Worm (Caenorhabditis elegans): ENCODE measurements around the gene R07B1.13.
A peak's percentile ranks its signal among the peaks of the same experiment; 100 is the strongest.

The R07B1.13 gene

DNA sequence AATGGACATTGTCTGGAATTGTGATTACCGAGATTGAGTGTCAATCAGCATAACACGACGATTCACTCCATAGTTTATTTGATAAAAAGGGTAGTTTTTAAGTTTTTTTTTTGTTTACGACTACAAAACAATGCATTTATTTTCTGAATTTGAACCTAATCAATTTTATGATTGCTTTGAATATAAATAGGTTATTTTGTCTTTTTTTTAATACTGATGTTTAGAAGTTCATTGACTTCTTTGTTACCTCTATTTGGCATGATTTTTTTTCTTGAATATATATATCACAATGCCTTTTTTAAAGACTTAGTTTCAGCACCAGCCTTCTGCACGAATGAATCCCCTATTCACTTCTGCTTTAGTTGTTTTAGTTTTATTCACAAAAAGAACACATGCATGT is at the start of gene R07B1.13:
TSS of gene R07B1.13 (plus strand) at position 301 of the 400 bp plus-strand sequence.
- TF ChIP-seq cog-1 (tag; optimal IDR thresholded peaks at IDR 0.05) = no peak
- TF ChIP-seq klf-2 (GFP tag; conservative IDR thresholded peaks at IDR 0.05) = no peak
- no peak for TF ChIP-seq ref-1 (GFP tag; conservative IDR thresholded peaks at IDR 0.05)
- no peak for TF ChIP-seq flt-1 (GFP tag; IDR thresholded peaks at IDR 0.05)
- no peak for TF ChIP-seq med-1 (GFP tag; optimal IDR thresholded peaks at IDR 0.05; ENCODE audit: insufficient read depth)
- TF ChIP-seq T22C8.4 (GFP tag; IDR thresholded peaks at IDR 0.05) = no peak
- TF ChIP-seq ztf-29 (GFP tag; IDR thresholded peaks at IDR 0.05) = no peak

- TF ChIP-seq med-1 (GFP tag; optimal IDR thresholded peaks at IDR 0.05; ENCODE audit: insufficient read depth) (no peak), cog-1 (tag; optimal IDR thresholded peaks at IDR 0.05) (no peak), flt-1 (GFP tag; IDR thresholded peaks at IDR 0.05) (no peak), tab-1 (GFP tag; IDR thresholded peaks at IDR 0.05) (no peak), T22C8.4 (GFP tag; IDR thresholded peaks at IDR 0.05) (no peak)
Measured at ce11 chrX:9822173-9822572, 47.4 kb upstream of the R07B1.13 start, which contains the start of gene dpy-22. TSS of gene dpy-22 (minus strand) at chrX:9822273.

DNA sequence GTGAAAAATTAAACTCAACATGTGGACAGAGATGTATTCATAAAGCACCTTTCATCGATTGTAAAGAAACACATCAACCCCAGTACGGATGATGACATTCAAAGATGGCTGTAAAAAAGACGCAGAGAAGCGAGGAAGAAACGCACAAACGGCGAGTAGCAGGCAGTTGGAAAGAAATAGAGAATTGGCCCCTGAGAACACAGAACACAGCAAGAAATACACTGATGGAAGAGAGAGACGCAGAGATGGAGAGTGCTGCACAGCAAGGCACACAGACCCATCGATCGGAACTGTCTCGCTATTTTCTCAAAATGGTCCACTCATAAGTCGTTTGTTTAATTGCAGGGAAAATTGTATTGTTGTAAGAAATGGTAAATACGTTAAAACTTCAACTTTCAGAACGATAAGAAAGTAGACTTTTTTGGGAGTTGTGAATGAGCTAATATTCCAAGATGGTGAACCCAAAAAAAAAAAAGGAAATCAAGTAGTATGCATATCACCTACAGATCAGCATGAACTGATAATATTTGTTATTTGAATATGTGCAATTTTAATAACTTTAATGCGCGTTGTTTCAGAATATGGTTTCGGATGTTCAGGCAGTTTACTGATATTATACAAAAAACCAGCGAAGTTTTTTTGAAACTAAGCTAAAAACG is 46.9 kb upstream of the R07B1.13 start:
- TF ChIP-seq T22C8.4 (GFP tag; IDR thresholded peaks at IDR 0.05) (peak; percentile 44; the same call in 1 of the 2 replicates), klf-2 (GFP tag; conservative IDR thresholded peaks at IDR 0.05) (no peak), tab-1 (GFP tag; IDR thresholded peaks at IDR 0.05) (no peak), med-1 (GFP tag; optimal IDR thresholded peaks at IDR 0.05; ENCODE audit: insufficient read depth) (no peak), ztf-23 (GFP tag; IDR thresholded peaks at IDR 0.05) (no peak), ref-1 (GFP tag; conservative IDR thresholded peaks at IDR 0.05) (no peak), flt-1 (GFP tag; IDR thresholded peaks at IDR 0.05) (no peak)

ce11 chrX:9831215-9831614 is 38.4 kb upstream of the R07B1.13 start, which contains the start of gene rrc-1:
TSS of gene rrc-1 (minus strand) at chrX:9831288.
- TF ChIP-seq ztf-29 (GFP tag; IDR thresholded peaks at IDR 0.05) = no peak
- no peak for TF ChIP-seq flt-1 (GFP tag; IDR thresholded peaks at IDR 0.05)
- TF ChIP-seq ztf-23 (GFP tag; IDR thresholded peaks at IDR 0.05) = no peak
- TF ChIP-seq T22C8.4 (GFP tag; IDR thresholded peaks at IDR 0.05) = no peak
- no peak for TF ChIP-seq klf-2 (GFP tag; conservative IDR thresholded peaks at IDR 0.05)
- TF ChIP-seq tab-1 (GFP tag; IDR thresholded peaks at IDR 0.05) = no peak
- TF ChIP-seq cog-1 (tag; optimal IDR thresholded peaks at IDR 0.05) = no peak
- no peak for TF ChIP-seq ref-1 (GFP tag; conservative IDR thresholded peaks at IDR 0.05)
- no peak for TF ChIP-seq med-1 (GFP tag; optimal IDR thresholded peaks at IDR 0.05; ENCODE audit: insufficient read depth)

DNA sequence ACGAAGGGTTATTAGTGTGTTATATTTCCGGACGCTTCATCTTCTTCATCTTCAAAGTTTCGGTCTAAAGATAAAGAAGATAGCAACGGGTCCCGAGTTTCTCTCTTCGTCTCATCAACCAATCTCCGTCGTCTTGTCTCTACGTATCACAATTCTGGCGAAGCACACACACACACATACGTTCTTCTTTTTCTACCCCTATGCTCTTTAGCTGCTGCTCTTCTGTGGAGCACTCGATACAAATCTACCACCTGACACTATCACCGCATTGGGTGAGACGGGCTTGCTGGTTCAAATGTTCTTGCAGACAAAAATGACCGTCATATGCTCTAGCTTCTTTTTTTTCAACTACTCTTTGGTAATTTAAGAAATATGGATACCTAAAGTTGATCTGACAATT is 37.3 kb upstream of the R07B1.13 start:
- TF ChIP-seq cog-1 (tag; optimal IDR thresholded peaks at IDR 0.05) = no peak
- no peak for TF ChIP-seq tab-1 (GFP tag; IDR thresholded peaks at IDR 0.05)
- TF ChIP-seq ztf-29 (GFP tag; IDR thresholded peaks at IDR 0.05) = no peak
- TF ChIP-seq T22C8.4 (GFP tag; IDR thresholded peaks at IDR 0.05) = no peak

ce11 chrX:9837989-9838541 is 31.6 kb upstream of the R07B1.13 start, which contains the start of gene ipla-2:
TSS of gene ipla-2 (minus strand) at chrX:9838039.
- TF ChIP-seq klf-2 (GFP tag; conservative IDR thresholded peaks at IDR 0.05) (no peak), cog-1 (tag; optimal IDR thresholded peaks at IDR 0.05) (peak; percentile 7)

- TF ChIP-seq klf-2 (GFP tag; conservative IDR thresholded peaks at IDR 0.05) (no peak), ref-1 (GFP tag; conservative IDR thresholded peaks at IDR 0.05) (no peak), tab-1 (GFP tag; IDR thresholded peaks at IDR 0.05) (no peak), ztf-23 (GFP tag; IDR thresholded peaks at IDR 0.05) (no peak), ztf-29 (GFP tag; IDR thresholded peaks at IDR 0.05) (no peak), med-1 (GFP tag; optimal IDR thresholded peaks at IDR 0.05; ENCODE audit: insufficient read depth) (no peak), flt-1 (GFP tag; IDR thresholded peaks at IDR 0.05) (no peak), T22C8.4 (GFP tag; IDR thresholded peaks at IDR 0.05) (no peak), cog-1 (tag; optimal IDR thresholded peaks at IDR 0.05) (no peak)
Measured at ce11 chrX:9840864-9841263, 28.8 kb upstream of the R07B1.13 start.

DNA sequence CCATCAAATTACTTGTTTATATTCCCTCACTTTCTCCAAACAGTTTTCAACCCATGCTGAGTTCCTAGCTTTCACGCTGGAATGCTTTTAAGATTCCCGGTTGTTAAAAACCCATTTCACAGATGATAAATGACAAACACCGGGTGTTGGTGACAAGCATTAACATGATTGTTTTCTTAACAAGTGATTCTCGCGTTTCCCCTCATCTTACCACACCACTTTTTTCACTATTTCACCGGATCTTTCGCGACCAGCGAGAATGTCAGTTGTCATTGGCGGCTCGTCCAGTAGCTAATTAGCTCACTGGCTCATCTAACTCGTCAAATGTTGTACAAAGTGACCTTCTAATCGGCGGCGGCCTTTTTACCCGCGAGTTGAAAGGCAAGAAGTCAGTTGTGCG is 27.5 kb upstream of the R07B1.13 start:
- no peak for TF ChIP-seq cog-1 (tag; optimal IDR thresholded peaks at IDR 0.05)
- TF ChIP-seq tab-1 (GFP tag; IDR thresholded peaks at IDR 0.05) = no peak
- no peak for TF ChIP-seq flt-1 (GFP tag; IDR thresholded peaks at IDR 0.05)
- TF ChIP-seq ztf-29 (GFP tag; IDR thresholded peaks at IDR 0.05) = no peak
- no peak for TF ChIP-seq ref-1 (GFP tag; conservative IDR thresholded peaks at IDR 0.05)
- no peak for TF ChIP-seq klf-2 (GFP tag; conservative IDR thresholded peaks at IDR 0.05)
- TF ChIP-seq med-1 (GFP tag; optimal IDR thresholded peaks at IDR 0.05; ENCODE audit: insufficient read depth) = no peak
- TF ChIP-seq T22C8.4 (GFP tag; IDR thresholded peaks at IDR 0.05) = no peak
- TF ChIP-seq ztf-23 (GFP tag; IDR thresholded peaks at IDR 0.05) = no peak

ce11 chrX:9843568-9843967 is 26.1 kb upstream of the R07B1.13 start:
- TF ChIP-seq med-1 (GFP tag; optimal IDR thresholded peaks at IDR 0.05; ENCODE audit: insufficient read depth) (no peak), ztf-29 (GFP tag; IDR thresholded peaks at IDR 0.05) (no peak), tab-1 (GFP tag; IDR thresholded peaks at IDR 0.05) (no peak), T22C8.4 (GFP tag; IDR thresholded peaks at IDR 0.05) (no peak), ztf-23 (GFP tag; IDR thresholded peaks at IDR 0.05) (no peak), ref-1 (GFP tag; conservative IDR thresholded peaks at IDR 0.05) (no peak), flt-1 (GFP tag; IDR thresholded peaks at IDR 0.05) (no peak), cog-1 (tag; optimal IDR thresholded peaks at IDR 0.05) (no peak)

ce11 chrX:9845916-9846315 is 23.7 kb upstream of the R07B1.13 start:
- TF ChIP-seq klf-2 (GFP tag; conservative IDR thresholded peaks at IDR 0.05) = no peak
- TF ChIP-seq T22C8.4 (GFP tag; IDR thresholded peaks at IDR 0.05) = no peak
- TF ChIP-seq ref-1 (GFP tag; conservative IDR thresholded peaks at IDR 0.05) = no peak
- no peak for TF ChIP-seq ztf-23 (GFP tag; IDR thresholded peaks at IDR 0.05)
- TF ChIP-seq ztf-29 (GFP tag; IDR thresholded peaks at IDR 0.05) = no peak
- no peak for TF ChIP-seq cog-1 (tag; optimal IDR thresholded peaks at IDR 0.05)
- no peak for TF ChIP-seq flt-1 (GFP tag; IDR thresholded peaks at IDR 0.05)
- TF ChIP-seq tab-1 (GFP tag; IDR thresholded peaks at IDR 0.05) = no peak
- no peak for TF ChIP-seq med-1 (GFP tag; optimal IDR thresholded peaks at IDR 0.05; ENCODE audit: insufficient read depth)

Measured in whole organism, midembryonic.